Worm (Caenorhabditis elegans): ENCODE measurements around the gene trpa-1.

ce11 chrIV:11902832-11903231 lies 38.5 kb downstream of the trpa-1 start:
- TF ChIP-seq pag-3 (tag; optimal IDR thresholded peaks at IDR 0.05; ENCODE audit: borderline replicate concordance) (no peak), hlh-30 (tag; optimal IDR thresholded peaks at IDR 0.05; ENCODE audit: insufficient read depth) (no peak), pqm-1 (tag; optimal IDR thresholded peaks at IDR 0.05) (no peak), unc-3 (GFP tag; conservative IDR thresholded peaks at IDR 0.05) (no peak), unc-3 (tag; optimal IDR thresholded peaks at IDR 0.05) (no peak), fkh-10 (GFP tag; optimal IDR thresholded peaks at IDR 0.05) (no peak), odd-2 (tag; optimal IDR thresholded peaks at IDR 0.05) (no peak), rnt-1 (tag; optimal IDR thresholded peaks at IDR 0.05) (no peak), nhr-11 (tag; optimal IDR thresholded peaks at IDR 0.05) (no peak), tbx-2 (tag; optimal IDR thresholded peaks at IDR 0.05) (no peak), C38D4.7 (GFP tag; optimal IDR thresholded peaks at IDR 0.05) (no peak), hlh-13 (GFP tag; optimal IDR thresholded peaks at IDR 0.05) (no peak)

Measured in whole organism, late embryonic.